Worm (Caenorhabditis elegans): ENCODE measurements around the gene str-83.

The str-83 gene

ce11 chrV:3957608-3958007, 19.5 kb upstream of the str-83 start, which contains the start of gene cyp-34A5:
TSS of gene cyp-34A5 (minus strand) at chrV:3957708.
- TF ChIP-seq F33H1.4 (GFP tag; IDR thresholded peaks at IDR 0.05): no peak

ce11 chrV:3961235-3961634, 15.8 kb upstream of the str-83 start, which contains the start of gene cyp-34A6:
TSS of gene cyp-34A6 (minus strand) at chrV:3961335.
- TF ChIP-seq ztf-26 (tag; optimal IDR thresholded peaks at IDR 0.05) (no peak), ceh-58 (GFP tag; IDR thresholded peaks at IDR 0.05) (no peak), K12H6.12 (tag; optimal IDR thresholded peaks at IDR 0.05) (no peak), tlf-1 (GFP tag; optimal IDR thresholded peaks at IDR 0.05) (no peak), mes-4 (tag; optimal IDR thresholded peaks at IDR 0.05) (no peak), nfya-2 (GFP tag; IDR thresholded peaks at IDR 0.05) (no peak), ekl-4 (GFP tag; IDR thresholded peaks at IDR 0.05) (no peak), dpl-1 (GFP tag; optimal IDR thresholded peaks at IDR 0.05) (no peak), rec-8 (tag; optimal IDR thresholded peaks at IDR 0.05) (no peak), madf-8 (GFP tag; conservative IDR thresholded peaks at IDR 0.05) (no peak), Y56A3A.18 (GFP tag; IDR thresholded peaks at IDR 0.05) (no peak), tbx-9 (tag; optimal IDR thresholded peaks at IDR 0.05; ENCODE audit: borderline replicate concordance) (no peak), F10E7.11 (tag; optimal IDR thresholded peaks at IDR 0.05) (no peak), F37B4.10 (GFP tag; IDR thresholded peaks at IDR 0.05) (no peak), sea-2 (GFP tag; IDR thresholded peaks at IDR 0.05) (no peak)

- TF ChIP-seq sptf-2 (GFP tag; optimal IDR thresholded peaks at IDR 0.05): no peak
- TF ChIP-seq ceh-58 (GFP tag; IDR thresholded peaks at IDR 0.05): no peak
- no peak for TF ChIP-seq ZK185.1 (tag; optimal IDR thresholded peaks at IDR 0.05; ENCODE audit: poor library complexity, severe bottlenecking)
- TF ChIP-seq athp-1 (tag; optimal IDR thresholded peaks at IDR 0.05): no peak
Observed at ce11 chrV:3963715-3964114, 13.3 kb upstream of the str-83 start, which contains the start of gene cyp-34A7. TSS of gene cyp-34A7 (minus strand) at chrV:3963815.

- TF ChIP-seq ceh-100 (GFP tag; IDR thresholded peaks at IDR 0.05): no peak
- TF ChIP-seq madf-10 (tag; optimal IDR thresholded peaks at IDR 0.05): no peak
- TF ChIP-seq chd-7 (tag; optimal IDR thresholded peaks at IDR 0.05): no peak
- TF ChIP-seq nhr-80 (tag; optimal IDR thresholded peaks at IDR 0.05): peak; percentile 20
- TF ChIP-seq xnd-1 (tag; optimal IDR thresholded peaks at IDR 0.05): no peak
- TF ChIP-seq D2030.7 (GFP tag; IDR thresholded peaks at IDR 0.05): no peak
- no peak for TF ChIP-seq ztf-18 (tag; optimal IDR thresholded peaks at IDR 0.05)
Observed at ce11 chrV:3967762-3968161, 9.3 kb upstream of the str-83 start, which contains the start of gene cyp-34A8. TSS of gene cyp-34A8 (minus strand) at chrV:3967823.

DNA sequence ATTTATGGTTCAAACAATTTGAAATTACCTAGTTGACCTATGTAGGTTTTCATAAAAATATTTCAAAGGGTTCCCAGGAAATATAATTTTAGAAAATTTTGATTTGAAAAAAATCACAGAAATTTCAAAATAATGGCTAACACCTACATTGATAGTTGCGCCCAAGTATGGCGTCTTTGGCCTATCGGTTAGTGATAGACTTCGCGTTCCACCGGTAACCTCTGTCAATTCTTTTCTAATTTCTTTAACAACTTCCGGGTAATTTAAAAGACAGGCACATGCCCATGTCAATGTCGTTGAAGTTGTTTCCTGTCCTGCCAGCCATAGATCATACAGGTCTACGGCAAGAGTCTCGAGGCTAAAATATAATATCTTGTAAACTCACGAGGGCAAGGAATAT, 8.1 kb upstream of the str-83 start:
- no peak for TF ChIP-seq attf-6 (GFP tag; IDR thresholded peaks at IDR 0.05)
- TF ChIP-seq ztf-26 (tag; optimal IDR thresholded peaks at IDR 0.05): no peak
- TF ChIP-seq madf-10 (tag; optimal IDR thresholded peaks at IDR 0.05): no peak
- no peak for TF ChIP-seq rcor-1 (GFP tag; IDR thresholded peaks at IDR 0.05)
- TF ChIP-seq aptf-3 (GFP tag; IDR thresholded peaks at IDR 0.05): no peak
- TF ChIP-seq madf-8 (GFP tag; conservative IDR thresholded peaks at IDR 0.05): no peak
- no peak for TF ChIP-seq let-526 (GFP tag; IDR thresholded peaks at IDR 0.05)
- TF ChIP-seq B0019.2 (GFP tag; conservative IDR thresholded peaks at IDR 0.05): no peak
- TF ChIP-seq egrh-3 (GFP tag; IDR thresholded peaks at IDR 0.05): no peak
- TF ChIP-seq cebp-2 (GFP tag; IDR thresholded peaks at IDR 0.05): no peak
- no peak for TF ChIP-seq tbp1 (GFP tag; optimal IDR thresholded peaks at IDR 0.05)
- TF ChIP-seq nfya-1 (tag; optimal IDR thresholded peaks at IDR 0.05; ENCODE audit: borderline replicate concordance, insufficient read depth): no peak
- no peak for TF ChIP-seq lin-40 (tag; optimal IDR thresholded peaks at IDR 0.05)
- no peak for TF ChIP-seq Y56A3A.18 (GFP tag; IDR thresholded peaks at IDR 0.05)
- TF ChIP-seq K11D2.4 (GFP tag; IDR thresholded peaks at IDR 0.05): no peak
- no peak for TF ChIP-seq ccch-3 (GFP tag; optimal IDR thresholded peaks at IDR 0.05)
- no peak for TF ChIP-seq ZK185.1 (tag; optimal IDR thresholded peaks at IDR 0.05; ENCODE audit: poor library complexity, severe bottlenecking)
- TF ChIP-seq lir-1 (GFP tag; conservative IDR thresholded peaks at IDR 0.05): no peak
- TF ChIP-seq rec-8 (tag; optimal IDR thresholded peaks at IDR 0.05): no peak
